Fruit fly (Drosophila melanogaster) Kc167 (cell line): ENCODE results near the gene Arf1.

Experiments
- h ChIP-seq: fragments of >200 bp; optimal IDR thresholded peaks from 3 replicates; lab custom pipeline; 2018; ENCODE audit warnings: missing external identifiers
- insv ChIP-seq: fragments of >200 bp; optimal IDR thresholded peaks from 3 replicates; lab custom pipeline; 2018; ENCODE audit warnings: missing external identifiers

- TF ChIP-seq h (lab: Kevin White, UChicago) (no peak), insv (lab: Kevin White, UChicago) (no peak)
Observed at dm6 chr3L:22847679-22848118, 24.3 kb downstream of the Arf1 start.
